Fruit fly (Drosophila melanogaster): ENCODE data around the gene da.

Gene da

dm6 chr2L:10339212-10339721 is 48.6 kb upstream of the da start, which contains the start of gene SamDC (continued):
- TF ChIP-seq Gug (GFP tag; IDR thresholded peaks at IDR 0.05) (no peak), CG6276 (GFP tag; optimal IDR thresholded peaks at IDR 0.05) (no peak), lz (GFP tag; optimal IDR thresholded peaks at IDR 0.05) (peak; percentile 15), dsx (GFP tag; optimal IDR thresholded peaks at IDR 0.05; ENCODE audit: poor library complexity, severe bottlenecking) (peak; percentile 19), Hr4 (GFP tag; optimal IDR thresholded peaks at IDR 0.05) (peak; percentile 28), Sox102F (GFP tag; optimal IDR thresholded peaks at IDR 0.05) (peak; percentile 8), CG8119 (GFP tag; IDR thresholded peaks at IDR 0.05) (no peak), CG8319 (GFP tag; optimal IDR thresholded peaks at IDR 0.05) (no peak), Sox15 (GFP tag; optimal IDR thresholded peaks at IDR 0.05) (no peak), CG6163 (GFP tag; IDR thresholded peaks at IDR 0.05) (no peak), pdm3 (GFP tag; optimal IDR thresholded peaks at IDR 0.05) (peak; percentile 39), OdsH (GFP tag; optimal IDR thresholded peaks at IDR 0.05) (peak; percentile 31), Ets96B (tag; optimal IDR thresholded peaks at IDR 0.05) (no peak), fkh (GFP tag; optimal IDR thresholded peaks at IDR 0.05) (peak; percentile 78), CG10669 (GFP tag; optimal IDR thresholded peaks at IDR 0.05) (no peak)

- peak; percentile 24 for TF ChIP-seq Eip78C (GFP tag)
- TF ChIP-seq svp (GFP tag): peak; percentile 71
- TF ChIP-seq CG6163 (GFP tag; IDR thresholded peaks at IDR 0.05): no peak
- no peak for TF ChIP-seq CG9139 (GFP tag; optimal IDR thresholded peaks at IDR 0.05)
- TF ChIP-seq acj6 (GFP tag; optimal IDR thresholded peaks at IDR 0.05): no peak
These were observed 48.1 kb upstream of the da start for dm6 chr2L:10339841-10340240.

- TF ChIP-seq Eip75B (GFP tag; optimal IDR thresholded peaks at IDR 0.05) (peak; percentile 38), CG31627 (GFP tag; optimal IDR thresholded peaks at IDR 0.05) (no peak), achi (GFP tag; optimal IDR thresholded peaks at IDR 0.05) (peak; percentile 95), vri (GFP tag; optimal IDR thresholded peaks at IDR 0.05) (peak; percentile 35), CG32006 (GFP tag; optimal IDR thresholded peaks at IDR 0.05) (no peak), Sox15 (GFP tag; optimal IDR thresholded peaks at IDR 0.05) (no peak), Hr4 (GFP tag; optimal IDR thresholded peaks at IDR 0.05) (peak; percentile 16), CG11902 (GFP tag; optimal IDR thresholded peaks at IDR 0.05) (no peak), CG10669 (GFP tag; optimal IDR thresholded peaks at IDR 0.05) (no peak), Ets96B (tag; optimal IDR thresholded peaks at IDR 0.05) (peak; percentile 26), CG8632 (GFP tag; optimal IDR thresholded peaks at IDR 0.05) (peak; percentile 25), Sox102F (GFP tag; optimal IDR thresholded peaks at IDR 0.05) (peak; percentile 50), Eip93F (GFP tag; optimal IDR thresholded peaks at IDR 0.05) (peak; percentile 17), fkh (GFP tag; optimal IDR thresholded peaks at IDR 0.05) (no peak), Sox14 (GFP tag; optimal IDR thresholded peaks at IDR 0.05) (peak; percentile 3), dsx (GFP tag; optimal IDR thresholded peaks at IDR 0.05; ENCODE audit: poor library complexity, severe bottlenecking) (peak; percentile 27), pdm3 (GFP tag; optimal IDR thresholded peaks at IDR 0.05) (peak; percentile 23), Met (GFP tag; optimal IDR thresholded peaks at IDR 0.05) (peak; percentile 13), esn (GFP tag; optimal IDR thresholded peaks at IDR 0.05) (peak; percentile 29), spab (GFP tag; optimal IDR thresholded peaks at IDR 0.05) (no peak), net (GFP tag; optimal IDR thresholded peaks at IDR 0.05) (no peak), cyc (GFP tag; optimal IDR thresholded peaks at IDR 0.05) (no peak), CG10631 (GFP tag; optimal IDR thresholded peaks at IDR 0.05) (peak; percentile 10), acj6 (GFP tag; optimal IDR thresholded peaks at IDR 0.05) (peak; percentile 3), svp (GFP tag) (peak; percentile 58)
These were observed 46.5 kb upstream of the da start, which contains the start of gene CG31715 for dm6 chr2L:10341405-10341804. CG31715 (plus strand) TSS chr2L:10341616.

- no peak for TF ChIP-seq Ets21C (GFP tag; optimal IDR thresholded peaks at IDR 0.05)
- TF ChIP-seq CG32006 (GFP tag; optimal IDR thresholded peaks at IDR 0.05): no peak
These were observed 45.4 kb upstream of the da start, which contains the start of gene Sps2 for dm6 chr2L:10342471-10342870. Sps2 (plus strand) TSS chr2L:10342594.
